Fruit fly (Drosophila melanogaster) whole organism, embryonic: ENCODE data around the gene CG6005.
A peak's percentile ranks its signal among the peaks of the same experiment; 100 is the strongest.

ENCODE experiments used
- CG10267 ChIP-seq: fragments of 200-800 bp; sonication (Bioruptor generic); optimal IDR thresholded peaks from 2 replicates; lab custom pipeline; 2018; ENCODE audit warnings: missing biosample characterization, mild to moderate bottlenecking, missing genetic modification characterization, moderate library complexity
- CG10321 ChIP-seq: fragments of 200-800 bp; sonication (Bioruptor generic); IDR thresholded peaks from 2 replicates; pipeline ENCODE4 v1.3.6; 2022; ENCODE audit warnings: missing biosample characterization, missing genetic modification characterization
- CG10543 ChIP-seq: fragments of 200-800 bp; sonication (Bioruptor generic); optimal IDR thresholded peaks from 3 replicates; lab custom pipeline; 2017; ENCODE audit warnings: missing biosample characterization, mild to moderate bottlenecking, missing genetic modification characterization, moderate library complexity
- CG10654 ChIP-seq: fragments of 200-800 bp; sonication (Bioruptor generic); optimal IDR thresholded peaks from 2 replicates; lab custom pipeline; 2016; ENCODE audit warnings: missing biosample characterization, missing genetic modification characterization
- CG11560 ChIP-seq: fragments of 200-800 bp; sonication (Bioruptor generic); IDR thresholded peaks from 3 replicates; pipeline ENCODE4 v1.3.6; 2022; ENCODE audit warnings: missing biosample characterization, missing genetic modification characterization
- CG12219 ChIP-seq: fragments of 200-800 bp; sonication (Bioruptor generic); optimal IDR thresholded peaks from 3 replicates; lab custom pipeline; 2018; ENCODE audit warnings: missing biosample characterization, mild to moderate bottlenecking, missing genetic modification characterization
- CG12942 ChIP-seq: fragments of 200-800 bp; sonication (Bioruptor generic); optimal IDR thresholded peaks from 3 replicates; lab custom pipeline; 2016; ENCODE audit warnings: missing biosample characterization, missing genetic modification characterization
- CG13424 ChIP-seq: fragments of 200-800 bp; sonication (Bioruptor generic); optimal IDR thresholded peaks from 2 replicates; lab custom pipeline; 2019; ENCODE audit warnings: missing biosample characterization, mild to moderate bottlenecking, missing genetic modification characterization, moderate library complexity
- CG15514 ChIP-seq: fragments of 200-800 bp; sonication (Bioruptor generic); optimal IDR thresholded peaks from 3 replicates; lab custom pipeline; 2017; ENCODE audit warnings: missing biosample characterization, missing genetic modification characterization, mild to moderate bottlenecking, moderate library complexity, missing genetic modification reagents
- CG15601 ChIP-seq: fragments of 200-800 bp; sonication (Bioruptor generic); optimal IDR thresholded peaks from 3 replicates; lab custom pipeline; 2019; ENCODE audit warnings: missing biosample characterization, mild to moderate bottlenecking, missing genetic modification characterization, moderate library complexity
- CG2199 ChIP-seq: fragments of 200-800 bp; sonication (Bioruptor generic); IDR thresholded peaks from 3 replicates; pipeline ENCODE4 v1.3.6; 2022; ENCODE audit warnings: missing biosample characterization, missing genetic modification characterization
- CG30020 ChIP-seq: fragments of 200-800 bp; optimal IDR thresholded peaks from 2 replicates; lab custom pipeline; 2019; ENCODE audit warnings: missing biosample characterization, mild to moderate bottlenecking, missing genetic modification characterization, moderate library complexity
- CG3407 ChIP-seq: fragments of 200-800 bp; sonication (Bioruptor generic); optimal IDR thresholded peaks from 2 replicates; lab custom pipeline; 2018; ENCODE audit warnings: missing biosample characterization, mild to moderate bottlenecking, missing genetic modification characterization
- CG34224 ChIP-seq: fragments of 200-800 bp; sonication (Bioruptor generic); IDR thresholded peaks from 3 replicates; pipeline ENCODE4 v1.3.6; 2022; ENCODE audit warnings: missing biosample characterization, missing genetic modification characterization; ENCODE audit not compliant: partially characterized antibody
- CG4360 ChIP-seq: fragments of 200-800 bp; sonication (Bioruptor generic); IDR thresholded peaks from 2 replicates; pipeline ENCODE4 v1.3.6; 2022; ENCODE audit warnings: missing biosample characterization, missing genetic modification characterization
- CG4854 ChIP-seq: fragments of 200-800 bp; sonication (Bioruptor generic); optimal IDR thresholded peaks from 2 replicates; lab custom pipeline; 2016; ENCODE audit warnings: missing biosample characterization, missing genetic modification characterization, inconsistent platforms
- CG5180 ChIP-seq: fragments of 200-800 bp; sonication (Bioruptor generic); optimal IDR thresholded peaks from 3 replicates; lab custom pipeline; 2017; ENCODE audit warnings: missing biosample characterization, missing genetic modification characterization, mild to moderate bottlenecking, moderate library complexity, missing genetic modification reagents
- CkIIα-i1 ChIP-seq: fragments of 200-800 bp; sonication (Bioruptor generic); IDR thresholded peaks from 2 replicates; pipeline ENCODE4 v1.3.6; 2022; ENCODE audit warnings: missing biosample characterization, missing genetic modification characterization
- Dad ChIP-seq: fragments of 200-800 bp; sonication (Bioruptor generic); optimal IDR thresholded peaks from 3 replicates; lab custom pipeline; 2016; ENCODE audit warnings: missing biosample characterization, missing genetic modification characterization
- Gsc ChIP-seq: fragments of 200-800 bp; sonication (Bioruptor generic); IDR thresholded peaks from 2 replicates; pipeline ENCODE4 v1.3.6; 2022; ENCODE audit warnings: missing biosample characterization, missing genetic modification characterization
- Hmx ChIP-seq: fragments of 200-800 bp; sonication (Bioruptor generic); optimal IDR thresholded peaks from 2 replicates; lab custom pipeline; 2016; ENCODE audit warnings: missing biosample characterization, missing genetic modification characterization
- Jarid2 ChIP-seq: fragments of 200-800 bp; sonication (Bioruptor generic); optimal IDR thresholded peaks from 3 replicates; lab custom pipeline; 2017; ENCODE audit warnings: mild to moderate bottlenecking, missing biosample characterization, missing genetic modification reagents, missing genetic modification characterization
- NC2β ChIP-seq: fragments of 200-800 bp; sonication (Bioruptor generic); optimal IDR thresholded peaks from 2 replicates; lab custom pipeline; 2016; ENCODE audit warnings: missing biosample characterization, missing genetic modification characterization
- Neu2 ChIP-seq: fragments of 200-800 bp; sonication (Bioruptor generic); optimal IDR thresholded peaks from 3 replicates; lab custom pipeline; 2016; ENCODE audit warnings: missing biosample characterization, missing genetic modification characterization, borderline replicate concordance
- Nf-YA ChIP-seq: fragments of 200-800 bp; sonication (Bioruptor generic); IDR thresholded peaks from 2 replicates; pipeline ENCODE4 v1.3.6; 2022; ENCODE audit warnings: missing biosample characterization, missing genetic modification characterization
- Poxn ChIP-seq: fragments of 200-800 bp; sonication (Bioruptor generic); IDR thresholded peaks from 2 replicates; pipeline ENCODE4 v1.3.6; 2022; ENCODE audit warnings: missing biosample characterization, missing genetic modification characterization
- Six4 ChIP-seq: fragments of 200-800 bp; sonication (Bioruptor generic); optimal IDR thresholded peaks from 2 replicates; lab custom pipeline; 2016; ENCODE audit warnings: missing biosample characterization, missing genetic modification characterization
- Sox102F ChIP-seq: fragments of 200-800 bp; sonication (Bioruptor generic); optimal IDR thresholded peaks from 2 replicates; lab custom pipeline; 2018; ENCODE audit warnings: missing biosample characterization, mild to moderate bottlenecking, missing genetic modification characterization, moderate library complexity
- TFAM ChIP-seq: fragments of 200-800 bp; sonication (Bioruptor generic); optimal IDR thresholded peaks from 2 replicates; lab custom pipeline; 2017; ENCODE audit warnings: missing biosample characterization, missing genetic modification characterization, inconsistent platforms
- cas ChIP-seq: fragments of 200-800 bp; sonication (Bioruptor generic); IDR thresholded peaks from 2 replicates; pipeline ENCODE4 v1.3.6; 2022; ENCODE audit warnings: missing biosample characterization, missing genetic modification characterization
- croc ChIP-seq: fragments of 200-800 bp; sonication (Bioruptor generic); conservative IDR thresholded peaks from 3 replicates; pipeline ENCODE4 v1.3.6; 2022; ENCODE audit warnings: missing biosample characterization, missing genetic modification characterization
- crol ChIP-seq: fragments of 200-800 bp; sonication (Bioruptor generic); IDR thresholded peaks from 2 replicates; pipeline ENCODE4 v1.3.6; 2022; ENCODE audit warnings: missing biosample characterization, missing genetic modification characterization
- fd96Cb ChIP-seq: fragments of 200-800 bp; sonication (Bioruptor generic); optimal IDR thresholded peaks from 2 replicates; lab custom pipeline; 2018; ENCODE audit warnings: missing biosample characterization, mild to moderate bottlenecking, missing genetic modification characterization, moderate library complexity
- jumu ChIP-seq: fragments of 200-800 bp; sonication (Bioruptor generic); optimal IDR thresholded peaks from 3 replicates; lab custom pipeline; 2016; ENCODE audit warnings: missing biosample characterization, missing genetic modification characterization
- lab ChIP-seq: fragments of 200-800 bp; sonication (Bioruptor generic); optimal IDR thresholded peaks from 3 replicates; lab custom pipeline; 2017; ENCODE audit warnings: missing biosample characterization, missing genetic modification characterization, mild to moderate bottlenecking, moderate library complexity, missing genetic modification reagents
- lola ChIP-seq, 3 experiments: fragments of >200 bp in 2 of 3; fragments of 200-800 bp in 1 of 3; sonication (Bioruptor generic) in 1 of 3; optimal IDR thresholded peaks; 2 replicates each; lab custom pipeline; 2017 to 2019; ENCODE audit warnings: missing biosample characterization in 3 of 3, missing genetic modification characterization in 3 of 3, mild to moderate bottlenecking in 1 of 3, moderate library complexity in 1 of 3
- oc ChIP-seq: fragments of 200-800 bp; sonication (Bioruptor generic); optimal IDR thresholded peaks from 2 replicates; lab custom pipeline; 2018; ENCODE audit warnings: missing biosample characterization, mild to moderate bottlenecking, missing genetic modification characterization, moderate library complexity
- p53 ChIP-seq: fragments of 200-800 bp; sonication (Bioruptor generic); optimal IDR thresholded peaks from 2 replicates; lab custom pipeline; 2016; ENCODE audit warnings: missing biosample characterization, missing genetic modification characterization
- peb ChIP-seq: fragments of 200-800 bp; sonication (Bioruptor generic); IDR thresholded peaks from 2 replicates; pipeline ENCODE4 v1.3.6; 2022; ENCODE audit warnings: missing biosample characterization, missing genetic modification characterization
- ssp ChIP-seq: fragments of 200-800 bp; sonication (Bioruptor generic); IDR thresholded peaks from 2 replicates; pipeline ENCODE4 v1.3.6; 2022; ENCODE audit warnings: missing biosample characterization, missing genetic modification characterization
- tap ChIP-seq: fragments of 200-800 bp; optimal IDR thresholded peaks from 3 replicates; lab custom pipeline; 2019; ENCODE audit warnings: missing biosample characterization, mild to moderate bottlenecking, missing genetic modification characterization, moderate library complexity
- tgo ChIP-seq: fragments of 200-800 bp; sonication (Bioruptor generic); IDR thresholded peaks from 3 replicates; pipeline ENCODE4 v1.3.6; 2022; ENCODE audit warnings: missing biosample characterization, missing genetic modification characterization
- tup ChIP-seq: fragments of 200-800 bp; sonication (Bioruptor generic); optimal IDR thresholded peaks from 2 replicates; lab custom pipeline; 2016; ENCODE audit warnings: missing biosample characterization, mild to moderate bottlenecking, missing genetic modification characterization, moderate library complexity
- yki ChIP-seq: fragments of >200 bp; optimal IDR thresholded peaks from 3 replicates; lab custom pipeline; 2018
- zen2 ChIP-seq: fragments of 200-800 bp; sonication (Bioruptor generic); IDR thresholded peaks from 3 replicates; pipeline ENCODE4 v1.3.6; 2022; ENCODE audit warnings: missing biosample characterization, missing genetic modification characterization; ENCODE audit not compliant: partially characterized antibody
- zfh2 ChIP-seq: fragments of 200-800 bp; sonication (Bioruptor generic); optimal IDR thresholded peaks from 2 replicates; lab custom pipeline; 2016; ENCODE audit warnings: missing biosample characterization, missing genetic modification characterization

CG6005 gene

dm6 chr3R:19028758-19029157 is 4.9 kb upstream of the CG6005 start, which contains the start of the genes GatA and P5cr (continued):
- TF ChIP-seq CG15601 (peak; percentile 46), p53 (GFP tag; lab: Kevin White, UChicago) (peak; percentile 72), yki (no peak), zen2 (GFP tag; lab: Robert Waterston, UW) (no peak), CG10654 (GFP tag; lab: Kevin White, UChicago) (peak; percentile 71), tap (tag; lab: Kevin White, UChicago) (peak; percentile 58), fd96Cb (tag; lab: Kevin White, UChicago) (peak; percentile 50), CG4360 (GFP tag; lab: Robert Waterston, UW) (no peak), oc (tag; lab: Kevin White, UChicago) (no peak), lab (peak; percentile 93), peb (GFP tag; lab: Robert Waterston, UW) (no peak), CG4854 (peak; percentile 56), jumu (GFP tag; lab: Kevin White, UChicago) (peak; percentile 86), Dad (peak; percentile 87), CG12942 (GFP tag; lab: Kevin White, UChicago) (peak; percentile 85), TFAM (GFP tag; lab: Kevin White, UChicago) (no peak), zfh2 (GFP tag; lab: Kevin White, UChicago) (peak; percentile 95), Hmx (GFP tag; lab: Kevin White, UChicago) (no peak), Jarid2 (GFP tag; lab: Kevin White, UChicago) (peak; percentile 6), ssp (GFP tag; lab: Robert Waterston, UW) (peak; percentile 44), Gsc (no peak), Six4 (peak; percentile 72), lola (GFP tag; optimal IDR thresholded peaks at IDR 0.05; lab: Kevin White, UChicago) (no peak), Neu2 (no peak), CG5180 (GFP tag; lab: Kevin White, UChicago) (no peak), croc (GFP tag; lab: Robert Waterston, UW) (no peak), CG10321 (peak; percentile 51; the same call in 1 of the 2 replicates), tgo (GFP tag; lab: Robert Waterston, UW) (peak; percentile 72), Nf-YA (GFP tag; lab: Robert Waterston, UW) (peak; percentile 46; the same call in 1 of the 2 replicates), tup (GFP tag; lab: Kevin White, UChicago) (peak; percentile 64), cas (peak; percentile 67; the same call in 1 of the 2 replicates), CG10543 (GFP tag; lab: Kevin White, UChicago) (peak; percentile 30), CG34224 (GFP tag; lab: Robert Waterston, UW) (no peak; the same call in 2 of the 3 replicates), CkIIα-i1 (GFP tag; lab: Robert Waterston, UW) (no peak), CG13424 (tag; lab: Kevin White, UChicago) (peak; percentile 82), CG10267 (tag; lab: Kevin White, UChicago) (peak; percentile 39), NC2β (GFP tag; lab: Kevin White, UChicago) (peak; percentile 71), crol (GFP tag; lab: Robert Waterston, UW) (no peak), CG3407 (peak; percentile 10), CG2199 (GFP tag; lab: Robert Waterston, UW) (peak; percentile 52; the same call in 1 of the 3 replicates), CG30020 (no peak), CG15514 (GFP tag; lab: Kevin White, UChicago) (peak; percentile 82), Poxn (GFP tag; lab: Robert Waterston, UW) (peak; percentile 45; the same call in 1 of the 2 replicates), Sox102F (peak; percentile 74), CG11560 (tag; lab: Robert Waterston, UW) (0 out of 3 replicates have a peak, but pooled peaks have one; percentile 43), CG12219 (peak; percentile 64)
